Worm (Caenorhabditis elegans): ENCODE measurements around the gene str-260.

DNA sequence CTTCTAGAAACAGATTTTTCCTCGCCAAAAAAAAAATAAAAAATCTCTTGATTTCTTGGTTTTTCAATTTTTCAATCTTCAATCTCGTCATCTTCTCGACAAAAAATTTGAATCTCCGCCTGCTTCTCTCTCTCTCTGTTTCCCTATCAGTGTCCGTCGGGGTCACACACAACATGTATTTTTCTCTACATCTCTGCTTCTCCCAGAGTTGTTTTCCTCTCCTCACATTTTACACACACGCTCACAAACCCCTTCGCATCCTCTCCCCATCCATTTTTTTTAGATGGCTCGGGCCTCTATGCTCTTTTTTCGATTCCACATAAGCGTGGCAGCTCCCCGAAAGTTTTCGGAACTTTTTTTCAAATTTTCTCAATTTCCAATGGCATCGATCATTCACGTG, 52.8 kb downstream of the str-260 start:
- TF ChIP-seq unc-120 (tag; optimal IDR thresholded peaks at IDR 0.05; ENCODE audit: poor library complexity, severe bottlenecking): no peak
- no peak for TF ChIP-seq ceh-43 (GFP tag; optimal IDR thresholded peaks at IDR 0.05)
- TF ChIP-seq lsy-2 (tag; optimal IDR thresholded peaks at IDR 0.05): peak; percentile 6
- TF ChIP-seq pha-4 (tag; optimal IDR thresholded peaks at IDR 0.05): no peak
- TF ChIP-seq bed-3 (GFP tag; optimal IDR thresholded peaks at IDR 0.05): no peak
- no peak for TF ChIP-seq mep-1 (tag; optimal IDR thresholded peaks at IDR 0.05)
- no peak for TF ChIP-seq elt-1 (tag; optimal IDR thresholded peaks at IDR 0.05; ENCODE audit: borderline replicate concordance, insufficient read depth)
- TF ChIP-seq unc-39 (tag; optimal IDR thresholded peaks at IDR 0.05): no peak
- TF ChIP-seq zip-8 (tag; optimal IDR thresholded peaks at IDR 0.05): no peak
- no peak for TF ChIP-seq nhr-237 (tag; optimal IDR thresholded peaks at IDR 0.05)
- no peak for TF ChIP-seq lin-32 (GFP tag; optimal IDR thresholded peaks at IDR 0.05)

Measured in whole organism, mixed stage, embryonic.